Fruit fly (Drosophila melanogaster): ENCODE measurements around the gene CG11951.
A peak's percentile ranks its signal among the peaks of the same experiment; 100 is the strongest.

Gene CG11951

DNA sequence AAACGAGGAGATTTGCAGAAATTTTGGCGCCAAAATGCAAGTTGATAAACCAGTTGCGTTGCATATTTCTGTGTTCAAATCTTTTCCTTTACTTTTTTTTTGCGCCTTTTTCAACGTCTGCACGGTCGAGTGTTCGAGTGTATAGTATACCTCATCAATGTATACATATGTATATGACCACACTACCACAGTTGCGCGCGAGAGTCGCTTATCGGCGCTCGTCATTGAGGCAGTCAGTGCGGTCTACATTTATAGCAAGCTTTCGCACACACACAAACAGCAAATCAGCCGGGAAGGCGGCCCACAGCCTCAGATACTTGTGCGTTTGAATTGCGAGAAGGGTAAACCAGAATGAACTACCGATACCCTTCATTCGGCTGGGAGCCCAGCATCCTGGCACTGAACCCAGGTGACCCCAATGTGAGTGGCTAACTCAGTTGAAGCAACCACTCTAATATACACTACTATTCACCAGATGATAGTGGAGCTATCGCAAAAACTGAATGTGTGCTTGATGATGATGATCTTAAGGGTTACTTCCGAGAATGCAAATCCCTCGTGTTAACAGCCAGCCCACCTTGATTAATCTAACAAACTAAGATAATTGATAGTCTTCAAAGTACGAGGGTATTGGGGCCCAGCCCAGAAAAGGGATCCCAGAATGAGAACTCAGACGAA is 44.6 kb upstream of the CG11951 start (continued):
- TF ChIP-seq CG11294 (GFP tag; IDR thresholded peaks at IDR 0.05) = no peak
- TF ChIP-seq topi (GFP tag; optimal IDR thresholded peaks at IDR 0.05) = peak; percentile 52
- no peak for TF ChIP-seq CG6276 (GFP tag; optimal IDR thresholded peaks at IDR 0.05)
- peak; percentile 9 for TF ChIP-seq CG3032 (tag; optimal IDR thresholded peaks at IDR 0.05)
- no peak for TF ChIP-seq CG10669 (GFP tag; optimal IDR thresholded peaks at IDR 0.05)
- TF ChIP-seq spab (GFP tag; optimal IDR thresholded peaks at IDR 0.05) = peak; percentile 11
- no peak for TF ChIP-seq eg (GFP tag; IDR thresholded peaks at IDR 0.05)
- no peak for TF ChIP-seq CG7368 (GFP tag; optimal IDR thresholded peaks at IDR 0.05)
- no peak for TF ChIP-seq CG15336 (GFP tag; IDR thresholded peaks at IDR 0.05)
- TF ChIP-seq OdsH (GFP tag; optimal IDR thresholded peaks at IDR 0.05) = peak; percentile 16
- peak; percentile 47 for TF ChIP-seq CG31627 (GFP tag; optimal IDR thresholded peaks at IDR 0.05)
- no peak for TF ChIP-seq CG11762 (GFP tag; optimal IDR thresholded peaks at IDR 0.05; ENCODE audit: insufficient read depth)
- no peak for TF ChIP-seq Hr4 (GFP tag; optimal IDR thresholded peaks at IDR 0.05)
- peak; percentile 46 for TF ChIP-seq Sox14 (GFP tag; optimal IDR thresholded peaks at IDR 0.05)
- peak; percentile 22 for TF ChIP-seq cyc (GFP tag; optimal IDR thresholded peaks at IDR 0.05)
- no peak for TF ChIP-seq Blimp-1 (GFP tag; optimal IDR thresholded peaks at IDR 0.05)
- no peak for TF ChIP-seq pdm3 (GFP tag; optimal IDR thresholded peaks at IDR 0.05)
- TF ChIP-seq dac (GFP tag; optimal IDR thresholded peaks at IDR 0.05) = no peak
- peak; percentile 48 for TF ChIP-seq CG10631 (GFP tag; optimal IDR thresholded peaks at IDR 0.05)
- peak in 1 of 2 experiments; percentile 48 for TF ChIP-seq ss (GFP tag; optimal IDR thresholded peaks at IDR 0.05)
- peak; percentile 20 for TF ChIP-seq Ets21C (GFP tag; optimal IDR thresholded peaks at IDR 0.05)
- TF ChIP-seq Hr39 (GFP tag; optimal IDR thresholded peaks at IDR 0.05) = peak; percentile 36
- peak; percentile 53 for TF ChIP-seq esn (GFP tag; optimal IDR thresholded peaks at IDR 0.05)
- TF ChIP-seq svp (GFP tag) = peak; percentile 81
- TF ChIP-seq CG1621 (tag; optimal IDR thresholded peaks at IDR 0.05) = no peak
- TF ChIP-seq acj6 (GFP tag; optimal IDR thresholded peaks at IDR 0.05) = peak; percentile 8
- no peak for TF ChIP-seq CG6163 (GFP tag; IDR thresholded peaks at IDR 0.05)
- TF ChIP-seq CG8632 (GFP tag; optimal IDR thresholded peaks at IDR 0.05) = no peak
- peak; percentile 25 for TF ChIP-seq Sox102F (GFP tag; optimal IDR thresholded peaks at IDR 0.05)
- TF ChIP-seq CG34406 (GFP tag; optimal IDR thresholded peaks at IDR 0.05) = no peak
- TF ChIP-seq achi (GFP tag; optimal IDR thresholded peaks at IDR 0.05) = no peak
- TF ChIP-seq salr (GFP tag; optimal IDR thresholded peaks at IDR 0.05) = peak in 1 of 2 experiments; percentile 0

DNA sequence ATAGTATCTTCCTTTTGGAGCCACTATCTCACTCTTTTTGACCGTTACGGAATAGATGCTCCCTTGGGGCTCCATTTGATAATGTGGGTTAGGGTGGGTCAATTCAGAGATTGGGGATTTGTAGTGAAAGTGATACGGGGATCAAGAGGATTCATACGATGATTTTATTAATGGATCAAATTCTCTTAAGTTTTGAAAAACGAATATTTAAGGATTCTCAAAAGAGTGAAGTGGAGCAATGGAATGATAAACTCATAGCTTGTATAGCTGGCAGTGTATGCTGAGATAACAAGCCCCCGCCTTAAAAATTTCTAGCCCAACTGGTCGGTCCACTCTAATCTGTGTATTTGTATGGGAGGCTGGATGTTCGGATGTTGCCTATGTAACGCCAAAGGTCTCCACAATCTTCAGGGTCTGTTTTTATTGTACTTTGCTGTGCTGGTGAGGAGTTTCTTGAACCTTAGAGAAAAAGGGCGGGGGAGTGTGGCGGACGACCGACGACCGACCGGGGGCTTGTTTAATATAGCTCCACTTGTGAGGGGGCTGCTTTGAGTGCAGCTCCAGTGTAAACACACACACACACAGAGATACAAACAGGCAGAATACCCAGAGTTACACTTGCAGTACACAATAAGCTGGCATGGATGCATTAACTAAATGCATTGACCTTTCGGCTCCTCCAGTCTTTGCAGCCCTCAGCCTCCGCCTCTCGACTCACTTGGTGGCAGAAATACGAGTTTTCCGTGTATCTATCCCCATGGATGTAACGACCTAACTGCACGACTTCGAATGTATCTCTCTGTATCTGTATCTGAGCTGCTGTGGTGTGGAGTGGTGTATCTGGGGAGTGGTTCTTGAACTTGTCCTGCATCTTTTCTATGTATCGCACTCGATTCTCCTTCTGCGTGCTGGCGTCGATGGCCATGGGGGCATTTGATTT is 42.4 kb upstream of the CG11951 start:
- TF ChIP-seq CG4318 (GFP tag; optimal IDR thresholded peaks at IDR 0.05) (peak; percentile 31), CG15336 (GFP tag; IDR thresholded peaks at IDR 0.05) (peak; percentile 73), net (GFP tag; optimal IDR thresholded peaks at IDR 0.05) (peak; percentile 11), CG3032 (tag; optimal IDR thresholded peaks at IDR 0.05) (peak; percentile 63), Sox15 (GFP tag; optimal IDR thresholded peaks at IDR 0.05) (no peak), CG31627 (GFP tag; optimal IDR thresholded peaks at IDR 0.05) (no peak), CG1621 (tag; optimal IDR thresholded peaks at IDR 0.05) (peak; percentile 21), CG10631 (GFP tag; optimal IDR thresholded peaks at IDR 0.05) (peak; percentile 74), CG6276 (GFP tag; optimal IDR thresholded peaks at IDR 0.05) (peak; percentile 8), lz (GFP tag; optimal IDR thresholded peaks at IDR 0.05) (no peak), CG3919 (GFP tag; optimal IDR thresholded peaks at IDR 0.05) (peak; percentile 40), CG11902 (GFP tag; optimal IDR thresholded peaks at IDR 0.05) (no peak), Lpt (GFP tag; optimal IDR thresholded peaks at IDR 0.05) (peak; percentile 52), OdsH (GFP tag; optimal IDR thresholded peaks at IDR 0.05) (peak; percentile 34), Smox (GFP tag; optimal IDR thresholded peaks at IDR 0.05) (no peak), CG6854 (GFP tag; optimal IDR thresholded peaks at IDR 0.05) (no peak), CG8632 (GFP tag; optimal IDR thresholded peaks at IDR 0.05) (no peak), pdm3 (GFP tag; optimal IDR thresholded peaks at IDR 0.05) (peak; percentile 38), cyc (GFP tag; optimal IDR thresholded peaks at IDR 0.05) (no peak), CG34406 (GFP tag; optimal IDR thresholded peaks at IDR 0.05) (no peak), dsx (GFP tag; optimal IDR thresholded peaks at IDR 0.05; ENCODE audit: poor library complexity, severe bottlenecking) (peak; percentile 67), dac (GFP tag; optimal IDR thresholded peaks at IDR 0.05) (peak; percentile 18), fd85E (GFP tag; optimal IDR thresholded peaks at IDR 0.05) (no peak), CG9139 (GFP tag; optimal IDR thresholded peaks at IDR 0.05) (no peak), Eip93F (GFP tag; optimal IDR thresholded peaks at IDR 0.05) (no peak), Gug (GFP tag; IDR thresholded peaks at IDR 0.05) (peak; percentile 40; the same call in 1 of the 2 replicates), spab (GFP tag; optimal IDR thresholded peaks at IDR 0.05) (peak; percentile 44)
